Fruit fly (Drosophila melanogaster) whole organism, pupa: ENCODE results near the gene CG17168.

Experiments used
- CG10348 ChIP-seq: fragments of 200-800 bp; sonication (Bioruptor generic); IDR thresholded peaks from 2 replicates; pipeline ENCODE4 v1.3.6; 2022; ENCODE audit warnings: missing biosample characterization, missing genetic modification characterization
- CG12605 ChIP-seq: fragments of 200-800 bp; sonication (Bioruptor generic); IDR thresholded peaks from 2 replicates; pipeline ENCODE4 v1.3.6; 2022; ENCODE audit warnings: missing biosample characterization, missing genetic modification characterization
- CG13204 ChIP-seq: fragments of 200-800 bp; sonication (Bioruptor generic); optimal IDR thresholded peaks from 2 replicates; lab custom pipeline; 2018; ENCODE audit warnings: missing biosample characterization, mild to moderate bottlenecking, missing genetic modification characterization, moderate library complexity
- CG14655 ChIP-seq: fragments of 200-800 bp; sonication (Bioruptor generic); optimal IDR thresholded peaks from 3 replicates; lab custom pipeline; 2017; ENCODE audit warnings: mild to moderate bottlenecking, missing biosample characterization, missing genetic modification reagents, missing genetic modification characterization
- CG32121 ChIP-seq: fragments of 200-800 bp; sonication (Bioruptor generic); IDR thresholded peaks from 2 replicates; pipeline ENCODE4 v1.3.6; 2022; ENCODE audit warnings: missing biosample characterization, missing genetic modification characterization
- CG34367 ChIP-seq: fragments of 200-800 bp; sonication (Bioruptor generic); optimal IDR thresholded peaks from 2 replicates; lab custom pipeline; 2018; ENCODE audit warnings: missing biosample characterization, mild to moderate bottlenecking, missing genetic modification characterization
- CG8159 ChIP-seq: fragments of 200-800 bp; sonication (Bioruptor generic); optimal IDR thresholded peaks from 3 replicates; lab custom pipeline; 2018; ENCODE audit warnings: missing biosample characterization, mild to moderate bottlenecking, missing genetic modification characterization, moderate library complexity
- D1 ChIP-seq: fragments of 200-800 bp; sonication (Bioruptor generic); optimal IDR thresholded peaks from 2 replicates; lab custom pipeline; 2018; ENCODE audit warnings: missing biosample characterization, mild to moderate bottlenecking, missing genetic modification characterization, moderate library complexity
- Ets98B ChIP-seq: fragments of 200-800 bp; sonication (Bioruptor generic); IDR thresholded peaks from 2 replicates; pipeline ENCODE4 v1.3.6; 2022; ENCODE audit warnings: missing biosample characterization, missing genetic modification characterization
- Pif1A ChIP-seq: fragments of 200-800 bp; sonication (Bioruptor generic); optimal IDR thresholded peaks from 3 replicates; lab custom pipeline; 2016; ENCODE audit warnings: missing biosample characterization, missing genetic modification characterization
- fd96Ca ChIP-seq: fragments of 200-800 bp; sonication (Bioruptor generic); IDR thresholded peaks from 3 replicates; pipeline ENCODE4 v1.3.6; 2022; ENCODE audit warnings: missing biosample characterization, missing genetic modification characterization
- gl ChIP-seq: fragments of 200-800 bp; sonication (Bioruptor generic); optimal IDR thresholded peaks from 2 replicates; lab custom pipeline; 2018; ENCODE audit warnings: missing biosample characterization, mild to moderate bottlenecking, missing genetic modification characterization
- rn ChIP-seq: fragments of 200-800 bp; sonication (Bioruptor generic); IDR thresholded peaks from 2 replicates; pipeline ENCODE4 v1.3.6; 2022; ENCODE audit warnings: missing biosample characterization, missing genetic modification characterization

The CG17168 gene

DNA sequence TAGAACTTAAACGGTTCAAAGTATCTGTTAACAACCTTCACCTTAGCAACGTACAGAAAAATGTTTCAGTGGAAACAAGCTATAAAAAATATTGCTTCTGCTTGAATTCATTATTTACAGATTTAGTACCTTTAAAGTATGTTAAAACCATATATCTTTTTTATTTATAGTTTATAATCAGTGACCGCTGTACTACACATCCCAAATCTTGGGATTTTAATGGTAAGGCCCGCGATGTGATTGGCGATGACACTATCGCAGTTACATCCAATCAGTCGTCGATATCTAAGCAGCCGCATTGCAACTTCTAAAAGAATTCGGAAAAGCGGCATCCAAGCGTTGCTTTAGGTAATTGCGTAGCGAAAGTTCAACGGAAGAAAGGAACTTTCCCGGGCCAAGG is 14.7 kb downstream of the CG17168 start:
- TF ChIP-seq CG10348 (GFP tag; lab: Robert Waterston, UW): no peak
- no peak for TF ChIP-seq CG8159 (tag; lab: Kevin White, UChicago)
- no peak for TF ChIP-seq CG13204 (GFP tag; lab: Kevin White, UChicago)
- TF ChIP-seq Pif1A (GFP tag; lab: Kevin White, UChicago): no peak
- no peak for TF ChIP-seq Ets98B (GFP tag; lab: Robert Waterston, UW)
- TF ChIP-seq CG14655 (GFP tag; lab: Kevin White, UChicago): no peak
- TF ChIP-seq D1 (tag; lab: Kevin White, UChicago): no peak
- no peak for TF ChIP-seq gl (tag; lab: Kevin White, UChicago)

DNA sequence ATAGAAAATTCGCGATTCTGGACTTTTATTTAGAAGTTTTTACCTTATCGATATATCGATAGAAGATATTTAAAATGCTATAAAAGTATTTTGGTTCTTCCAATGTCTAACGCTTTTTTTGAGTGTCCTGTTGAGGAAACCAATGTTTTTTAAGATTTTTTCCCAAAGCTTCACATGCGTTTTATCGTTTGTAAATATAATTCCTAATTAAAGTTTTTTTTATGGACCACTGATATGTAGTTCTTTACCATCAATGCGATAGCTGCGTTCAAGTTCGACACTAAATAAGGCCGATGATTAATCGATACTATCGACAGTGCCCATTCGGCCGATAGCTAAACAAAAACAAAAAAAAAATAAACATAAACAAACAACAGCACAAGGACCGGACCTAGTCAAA is 23.2 kb downstream of the CG17168 start, which contains the start of gene ATbp:
Gene ATbp, plus strand, starts transcription at position 312 of the 400 bp plus-strand sequence.
- TF ChIP-seq D1 (tag; lab: Kevin White, UChicago) (no peak), CG12605 (GFP tag; lab: Robert Waterston, UW) (no peak), rn (GFP tag; lab: Robert Waterston, UW) (no peak), CG32121 (GFP tag; lab: Robert Waterston, UW) (no peak), fd96Ca (GFP tag; lab: Robert Waterston, UW) (no peak), CG13204 (GFP tag; lab: Kevin White, UChicago) (no peak), CG34367 (tag; lab: Kevin White, UChicago) (no peak)
